Worm (Caenorhabditis elegans): ENCODE data around the gene afmd-1.

Gene afmd-1

ce11 chrIV:7274969-7275548 lies 31.0 kb downstream of the afmd-1 start:
- TF ChIP-seq mdl-1 (tag; optimal IDR thresholded peaks at IDR 0.05) (no peak), ceh-8 (GFP tag; optimal IDR thresholded peaks at IDR 0.05) (no peak), nhr-71 (tag; optimal IDR thresholded peaks at IDR 0.05) (no peak), lin-14 (GFP tag; optimal IDR thresholded peaks at IDR 0.05) (peak; percentile 43), ama-1 (optimal IDR thresholded peaks at IDR 0.05) (no peak), unc-98 (GFP tag; IDR thresholded peaks at IDR 0.05) (no peak), nhr-90 (tag; optimal IDR thresholded peaks at IDR 0.05; ENCODE audit: poor library complexity) (peak; percentile 18), nhr-77 (tag; optimal IDR thresholded peaks at IDR 0.05) (no peak), elt-2 (tag; optimal IDR thresholded peaks at IDR 0.05) (peak; percentile 3), fkh-8 (tag; optimal IDR thresholded peaks at IDR 0.05) (no peak), lin-13 (GFP tag; optimal IDR thresholded peaks at IDR 0.05) (no peak), unc-30 (tag; optimal IDR thresholded peaks at IDR 0.05) (no peak), isw-1 (GFP tag; IDR thresholded peaks at IDR 0.05) (no peak), efl-1 (optimal IDR thresholded peaks at IDR 0.05) (no peak), efl-1 (GFP tag; optimal IDR thresholded peaks at IDR 0.05 in 1 of 2) (peak in 1 of 2 experiments; percentile 8), Y116A8C.19 (tag; optimal IDR thresholded peaks at IDR 0.05; ENCODE audit: borderline replicate concordance) (no peak), nhr-28 (tag; optimal IDR thresholded peaks at IDR 0.05) (no peak), lin-35 (GFP tag; optimal IDR thresholded peaks at IDR 0.05) (no peak), hlh-17 (GFP tag; optimal IDR thresholded peaks at IDR 0.05; ENCODE audit: borderline replicate concordance) (no peak), ceh-88 (GFP tag; IDR thresholded peaks at IDR 0.05) (no peak), ceh-63 (GFP tag; optimal IDR thresholded peaks at IDR 0.05) (no peak), unc-130 (tag; optimal IDR thresholded peaks at IDR 0.05) (no peak), skn-1 (tag; optimal IDR thresholded peaks at IDR 0.05) (no peak), alr-1 (tag; optimal IDR thresholded peaks at IDR 0.05; ENCODE audit: borderline replicate concordance) (no peak), nhr-85 (tag) (no peak), lin-39 (tag; optimal IDR thresholded peaks at IDR 0.05) (no peak), F16B12.6 (tag; optimal IDR thresholded peaks at IDR 0.05) (no peak), fkh-10 (GFP tag; optimal IDR thresholded peaks at IDR 0.05) (no peak), snu-23 (GFP tag; optimal IDR thresholded peaks at IDR 0.05) (peak; percentile 27), dsc-1 (tag; optimal IDR thresholded peaks at IDR 0.05) (no peak), ceh-90 (tag; optimal IDR thresholded peaks at IDR 0.05) (no peak), nhr-237 (tag; optimal IDR thresholded peaks at IDR 0.05) (no peak), C16A3.4 (tag; optimal IDR thresholded peaks at IDR 0.05) (no peak), nhr-47 (tag; optimal IDR thresholded peaks at IDR 0.05) (peak; percentile 11), unc-62 (GFP tag; optimal IDR thresholded peaks at IDR 0.05) (no peak), nhr-20 (tag; optimal IDR thresholded peaks at IDR 0.05) (peak; percentile 2), ceh-82 (tag; optimal IDR thresholded peaks at IDR 0.05) (no peak), mef-2 (tag; optimal IDR thresholded peaks at IDR 0.05) (no peak)

ce11 chrIV:7276661-7277060 lies 32.6 kb downstream of the afmd-1 start, which contains the start of gene C06E4.2:
TSS of gene C06E4.2 (plus strand) at chrIV:7276961.
- no peak for TF ChIP-seq nhr-19 (GFP tag; conservative IDR thresholded peaks at IDR 0.05)
- no peak for TF ChIP-seq efl-3 (GFP tag; optimal IDR thresholded peaks at IDR 0.05)
- TF ChIP-seq snpc-4 (tag; optimal IDR thresholded peaks at IDR 0.05): no peak
- TF ChIP-seq lin-14 (GFP tag; optimal IDR thresholded peaks at IDR 0.05): no peak
- TF ChIP-seq skn-1 (tag; optimal IDR thresholded peaks at IDR 0.05): no peak
- TF ChIP-seq nhr-76 (tag; optimal IDR thresholded peaks at IDR 0.05): no peak
- no peak for TF ChIP-seq aly-2 (tag; optimal IDR thresholded peaks at IDR 0.05)
- no peak for TF ChIP-seq blmp-1 (tag; optimal IDR thresholded peaks at IDR 0.05)
- no peak for TF ChIP-seq zag-1 (tag; optimal IDR thresholded peaks at IDR 0.05)
- TF ChIP-seq mef-2 (tag; optimal IDR thresholded peaks at IDR 0.05): no peak
- no peak for TF ChIP-seq mab-9 (GFP tag; IDR thresholded peaks at IDR 0.05)
- no peak for TF ChIP-seq nhr-47 (tag; optimal IDR thresholded peaks at IDR 0.05)
- TF ChIP-seq sox-4 (tag; optimal IDR thresholded peaks at IDR 0.05): no peak
- TF ChIP-seq lsy-2 (tag; optimal IDR thresholded peaks at IDR 0.05): no peak
- no peak for TF ChIP-seq lin-39 (tag; optimal IDR thresholded peaks at IDR 0.05)
- TF ChIP-seq nhr-71 (tag; optimal IDR thresholded peaks at IDR 0.05): no peak
- no peak for TF ChIP-seq nhr-85 (tag)
